Fruit fly (Drosophila melanogaster): ENCODE measurements around the gene CG15211.

DNA sequence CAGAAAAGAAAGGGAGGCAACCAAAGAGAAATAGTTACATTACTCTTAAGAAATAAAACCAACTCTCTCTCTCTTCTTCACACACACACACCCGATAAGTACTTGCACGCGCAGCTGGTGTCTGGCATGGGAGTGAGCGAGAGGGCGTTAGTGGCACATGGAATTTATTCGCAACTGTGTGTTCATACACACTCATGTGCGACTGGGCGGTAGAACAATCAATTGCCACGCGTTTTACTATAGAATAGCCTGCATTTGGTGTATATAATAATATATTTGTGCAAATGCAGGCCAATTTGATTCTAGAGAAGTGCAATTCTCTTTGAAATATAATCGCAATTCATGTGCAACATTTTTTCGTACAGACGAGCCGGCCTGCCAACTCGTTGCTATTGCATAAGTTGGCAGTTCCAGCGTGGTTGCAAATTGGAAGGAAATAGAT, 13.6 kb downstream of the CG15211 start:
- TF ChIP-seq CTCF (optimal IDR thresholded peaks at IDR 0.05) (no peak), CG8478 (optimal IDR thresholded peaks at IDR 0.05) (no peak)

Data from S2 (cell line).